Fruit fly (Drosophila melanogaster): ENCODE results near the gene CecC.

The CecC gene

DNA sequence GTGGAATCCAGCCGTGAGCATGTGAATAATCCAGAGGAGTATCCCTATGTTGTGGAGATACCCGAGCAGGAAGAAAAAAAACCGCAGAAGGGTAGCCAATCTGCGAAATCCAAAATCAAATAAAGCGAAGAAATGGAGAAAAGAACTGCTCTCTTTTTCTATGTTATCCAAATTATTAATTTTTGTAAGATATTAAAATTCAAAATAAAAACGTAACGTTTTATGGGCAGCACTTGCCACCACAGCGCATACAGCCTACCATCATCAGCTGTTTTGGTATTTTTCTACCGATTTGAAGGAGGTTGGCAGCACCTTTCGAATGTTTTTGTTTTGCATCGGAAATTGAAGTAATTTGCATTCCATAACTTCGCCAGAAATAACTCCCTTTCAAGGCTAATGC lies 36.4 kb upstream of the CecC start, which contains the start of gene Bet5 (continued):
- TF ChIP-seq Atf6 (GFP tag; IDR thresholded peaks at IDR 0.05): no peak
- TF ChIP-seq CG1792 (GFP tag; optimal IDR thresholded peaks at IDR 0.05): no peak
- TF ChIP-seq Dp (GFP tag; optimal IDR thresholded peaks at IDR 0.05): peak; percentile 67
- no peak for TF ChIP-seq CG11695 (GFP tag; IDR thresholded peaks at IDR 0.05)
- TF ChIP-seq stwl (tag; optimal IDR thresholded peaks at IDR 0.05): peak; percentile 80
- TF ChIP-seq dysf (GFP tag; IDR thresholded peaks at IDR 0.05): no peak
- peak; percentile 17; the same call in 1 of the 2 replicates for TF ChIP-seq bbx (GFP tag; IDR thresholded peaks at IDR 0.05; ENCODE audit: partially characterized antibody)
- TF ChIP-seq Ets97D (GFP tag; optimal IDR thresholded peaks at IDR 0.05): peak; percentile 23
- TF ChIP-seq Meics (GFP tag; optimal IDR thresholded peaks at IDR 0.05): no peak
- TF ChIP-seq CG43689 (GFP tag; IDR thresholded peaks at IDR 0.05): no peak
- TF ChIP-seq row (GFP tag; IDR thresholded peaks at IDR 0.05): 0 out of 3 replicates have a peak, but pooled peaks have one; percentile 8
- peak; percentile 5 for TF ChIP-seq sens (GFP tag)
- TF ChIP-seq tio (GFP tag; optimal IDR thresholded peaks at IDR 0.05): no peak
- 0 out of 3 replicates have a peak, but pooled peaks have one; percentile 21 for TF ChIP-seq CG34224 (GFP tag; IDR thresholded peaks at IDR 0.05; ENCODE audit: partially characterized antibody)
- TF ChIP-seq Med (GFP tag): peak; percentile 12
- TF ChIP-seq Dll (GFP tag; IDR thresholded peaks at IDR 0.05; ENCODE audit: partially characterized antibody): peak; percentile 52; the same call in 2 of the 4 replicates
- TF ChIP-seq vvl (GFP tag; IDR thresholded peaks at IDR 0.05): peak; percentile 59
- no peak for TF ChIP-seq CG12299 (tag; optimal IDR thresholded peaks at IDR 0.05)
- TF ChIP-seq da (GFP tag; optimal IDR thresholded peaks at IDR 0.05): no peak
- peak; percentile 4 for TF ChIP-seq MESR4 (GFP tag; optimal IDR thresholded peaks at IDR 0.05)
- TF ChIP-seq Stat92E (GFP tag; optimal IDR thresholded peaks at IDR 0.05): no peak
- TF ChIP-seq gfzf (GFP tag; optimal IDR thresholded peaks at IDR 0.05): peak; percentile 48
- peak; percentile 61 for TF ChIP-seq pzg (GFP tag; optimal IDR thresholded peaks at IDR 0.05)
- no peak for TF ChIP-seq seq (GFP tag; IDR thresholded peaks at IDR 0.05)
- TF ChIP-seq exex (tag; optimal IDR thresholded peaks at IDR 0.05): no peak
- peak; percentile 60 for TF ChIP-seq Sin3A (optimal IDR thresholded peaks at IDR 0.05)
- peak; percentile 89 for TF ChIP-seq Myb (GFP tag; optimal IDR thresholded peaks at IDR 0.05)
- TF ChIP-seq BEAF-32 (GFP tag; optimal IDR thresholded peaks at IDR 0.05): peak; percentile 40

DNA sequence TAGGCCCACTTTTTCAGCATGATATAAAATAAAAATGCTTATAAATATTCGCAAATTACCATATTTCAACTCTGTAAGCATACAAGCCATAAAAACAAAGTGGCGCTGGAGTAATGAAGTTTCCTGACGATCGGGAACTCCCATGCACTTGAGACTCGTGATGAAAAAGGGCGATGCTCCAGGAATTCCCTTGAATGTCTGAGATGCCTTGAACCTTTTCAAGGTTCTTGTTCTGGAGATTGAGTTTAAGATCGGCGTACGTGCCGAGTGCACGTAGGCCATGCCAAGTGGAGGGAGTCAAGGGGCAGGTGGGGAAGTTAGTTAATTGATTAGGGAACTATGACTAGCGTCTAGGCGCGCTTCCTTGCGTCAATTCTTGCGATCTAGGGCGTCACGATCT lies 32.4 kb upstream of the CecC start:
- TF ChIP-seq CG8944 (GFP tag; optimal IDR thresholded peaks at IDR 0.05): no peak
- TF ChIP-seq Dek (tag; optimal IDR thresholded peaks at IDR 0.05): no peak
- TF ChIP-seq CG7357 (GFP tag; IDR thresholded peaks at IDR 0.05): no peak
- TF ChIP-seq zen2 (GFP tag; IDR thresholded peaks at IDR 0.05; ENCODE audit: partially characterized antibody): no peak
- TF ChIP-seq Hey (tag; optimal IDR thresholded peaks at IDR 0.05): no peak
- TF ChIP-seq CG11560 (tag; IDR thresholded peaks at IDR 0.05): no peak
- TF ChIP-seq CG3163 (GFP tag; optimal IDR thresholded peaks at IDR 0.05): no peak
- no peak for TF ChIP-seq CG11504 (tag; optimal IDR thresholded peaks at IDR 0.05)
- TF ChIP-seq Taf1 (GFP tag; IDR thresholded peaks at IDR 0.05): no peak
- TF ChIP-seq cwo (GFP tag; optimal IDR thresholded peaks at IDR 0.05): no peak
- no peak for TF ChIP-seq Pdp1 (GFP tag; optimal IDR thresholded peaks at IDR 0.05)
- TF ChIP-seq Kr (GFP tag; optimal IDR thresholded peaks at IDR 0.05): no peak
- TF ChIP-seq CG3407 (GFP tag; optimal IDR thresholded peaks at IDR 0.05): no peak
- no peak for TF ChIP-seq CG7786 (GFP tag; optimal IDR thresholded peaks at IDR 0.05)
- no peak for TF ChIP-seq Atf3 (GFP tag; optimal IDR thresholded peaks at IDR 0.05)

Measured in whole organism, embryonic.